Fruit fly (Drosophila melanogaster): ENCODE measurements around the gene CG15141.

The CG15141 gene

dm6 chr2L:17447071-17447470 lies 36.6 kb downstream of the CG15141 start:
- no peak for TF ChIP-seq ttk (optimal IDR thresholded peaks at IDR 0.05)

- TF ChIP-seq psq (optimal IDR thresholded peaks at IDR 0.05) (no peak), Myc (optimal IDR thresholded peaks at IDR 0.05) (no peak), insv (optimal IDR thresholded peaks at IDR 0.05) (no peak), Sin3A (optimal IDR thresholded peaks at IDR 0.05) (no peak), h (optimal IDR thresholded peaks at IDR 0.05) (no peak), ttk (optimal IDR thresholded peaks at IDR 0.05) (no peak)
These were observed 38.0 kb downstream of the CG15141 start for dm6 chr2L:17448435-17448834.

dm6 chr2L:17449608-17450504 lies 39.4 kb downstream of the CG15141 start, which contains the start of gene dl:
dl (minus strand) TSS chr2L:17450364.
- TF ChIP-seq insv (optimal IDR thresholded peaks at IDR 0.05) (no peak), h (optimal IDR thresholded peaks at IDR 0.05) (no peak), Myc (optimal IDR thresholded peaks at IDR 0.05) (no peak), psq (optimal IDR thresholded peaks at IDR 0.05) (no peak), Sin3A (optimal IDR thresholded peaks at IDR 0.05) (no peak), ttk (optimal IDR thresholded peaks at IDR 0.05) (no peak)

dm6 chr2L:17450505-17451415 lies 40.3 kb downstream of the CG15141 start:
- no peak for TF ChIP-seq insv (optimal IDR thresholded peaks at IDR 0.05)
- TF ChIP-seq h (optimal IDR thresholded peaks at IDR 0.05): no peak
- no peak for TF ChIP-seq ttk (optimal IDR thresholded peaks at IDR 0.05)
- TF ChIP-seq psq (optimal IDR thresholded peaks at IDR 0.05): no peak
- TF ChIP-seq Sin3A (optimal IDR thresholded peaks at IDR 0.05): no peak
- no peak for TF ChIP-seq Myc (optimal IDR thresholded peaks at IDR 0.05)

- TF ChIP-seq insv (optimal IDR thresholded peaks at IDR 0.05) (no peak), ttk (optimal IDR thresholded peaks at IDR 0.05) (no peak), psq (optimal IDR thresholded peaks at IDR 0.05) (no peak), h (optimal IDR thresholded peaks at IDR 0.05) (no peak), Myc (optimal IDR thresholded peaks at IDR 0.05) (no peak), Sin3A (optimal IDR thresholded peaks at IDR 0.05) (no peak)
These were observed 41.6 kb downstream of the CG15141 start for dm6 chr2L:17452084-17452483.

- TF ChIP-seq Myc (optimal IDR thresholded peaks at IDR 0.05) (no peak), psq (optimal IDR thresholded peaks at IDR 0.05) (no peak), h (optimal IDR thresholded peaks at IDR 0.05) (no peak), insv (optimal IDR thresholded peaks at IDR 0.05) (no peak), ttk (optimal IDR thresholded peaks at IDR 0.05) (no peak), Sin3A (optimal IDR thresholded peaks at IDR 0.05) (no peak)
These were observed 42.2 kb downstream of the CG15141 start, which contains the start of gene CG5050 for dm6 chr2L:17452624-17453023. CG5050 (plus strand) TSS chr2L:17452924.

- TF ChIP-seq Myc (optimal IDR thresholded peaks at IDR 0.05): no peak
- TF ChIP-seq ttk (optimal IDR thresholded peaks at IDR 0.05): no peak
- TF ChIP-seq Sin3A (optimal IDR thresholded peaks at IDR 0.05): no peak
- no peak for TF ChIP-seq insv (optimal IDR thresholded peaks at IDR 0.05)
- TF ChIP-seq h (optimal IDR thresholded peaks at IDR 0.05): no peak
- no peak for TF ChIP-seq psq (optimal IDR thresholded peaks at IDR 0.05)
These were observed 45.4 kb downstream of the CG15141 start, which contains the start of gene SPH93 for dm6 chr2L:17455823-17456222. SPH93 (minus strand) TSS chr2L:17455923.

- no peak for TF ChIP-seq psq (optimal IDR thresholded peaks at IDR 0.05)
- TF ChIP-seq h (optimal IDR thresholded peaks at IDR 0.05): no peak
These were observed 47.5 kb downstream of the CG15141 start, which contains the start of gene CG18563 for dm6 chr2L:17457944-17458343. CG18563 (minus strand) TSS chr2L:17458044.

All from Kc167 (cell line).